Fruit fly (Drosophila melanogaster) Kc167 (cell line): Measurements from ENCODE around the gene CG7296.

Experiments
- Myc ChIP-seq: fragments of >200 bp; optimal IDR thresholded peaks from 2 replicates; lab custom pipeline; 2017; ENCODE audit warnings: missing external identifiers
- Sin3A ChIP-seq: fragments of >200 bp; optimal IDR thresholded peaks from 2 replicates; lab custom pipeline; 2018; ENCODE audit warnings: missing external identifiers
- h ChIP-seq: fragments of >200 bp; optimal IDR thresholded peaks from 3 replicates; lab custom pipeline; 2018; ENCODE audit warnings: missing external identifiers
- insv ChIP-seq: fragments of >200 bp; optimal IDR thresholded peaks from 3 replicates; lab custom pipeline; 2018; ENCODE audit warnings: missing external identifiers
- psq ChIP-seq: fragments of >200 bp; optimal IDR thresholded peaks from 2 replicates; lab custom pipeline; 2017; ENCODE audit warnings: missing external identifiers
- ttk ChIP-seq: sonication (Bioruptor generic); optimal IDR thresholded peaks from 2 replicates; lab custom pipeline; 2017; ENCODE audit warnings: missing external identifiers

Gene CG7296

dm6 chr2L:10704425-10704824 lies 17.6 kb upstream of the CG7296 start:
- TF ChIP-seq h (lab: Kevin White, UChicago) (no peak), ttk (lab: Kevin White, UChicago) (no peak), Sin3A (lab: Kevin White, UChicago) (no peak)

- TF ChIP-seq insv (lab: Kevin White, UChicago) (no peak), psq (no peak), Myc (lab: Kevin White, UChicago) (no peak), ttk (lab: Kevin White, UChicago) (no peak)
These were observed 16.4 kb upstream of the CG7296 start, which contains the start of gene CG6415 for dm6 chr2L:10703281-10703680. CG6415 (plus strand) TSS chr2L:10703621.

- TF ChIP-seq ttk (lab: Kevin White, UChicago): no peak
- no peak for TF ChIP-seq psq
- no peak for TF ChIP-seq Sin3A (lab: Kevin White, UChicago)
- TF ChIP-seq h (lab: Kevin White, UChicago): no peak
- TF ChIP-seq Myc (lab: Kevin White, UChicago): no peak
- no peak for TF ChIP-seq insv (lab: Kevin White, UChicago)
These were observed 14.7 kb upstream of the CG7296 start, which contains the start of gene Lip1 for dm6 chr2L:10701499-10702062. Lip1 (minus strand) TSS chr2L:10701544.

- no peak for TF ChIP-seq psq
- no peak for TF ChIP-seq Myc (lab: Kevin White, UChicago)
- TF ChIP-seq Sin3A (lab: Kevin White, UChicago): no peak
- no peak for TF ChIP-seq ttk (lab: Kevin White, UChicago)
- no peak for TF ChIP-seq h (lab: Kevin White, UChicago)
- no peak for TF ChIP-seq insv (lab: Kevin White, UChicago)
These were observed 11.1 kb upstream of the CG7296 start, which contains the start of gene CG7300 for dm6 chr2L:10697992-10698391. CG7300 (minus strand) TSS chr2L:10698043.

dm6 chr2L:10694053-10694618 lies 7.3 kb upstream of the CG7296 start, which contains the start of gene CG17108:
CG17108 (minus strand) TSS chr2L:10694103.
- no peak for TF ChIP-seq h (lab: Kevin White, UChicago)
- no peak for TF ChIP-seq Sin3A (lab: Kevin White, UChicago)
- TF ChIP-seq insv (lab: Kevin White, UChicago): no peak
- no peak for TF ChIP-seq ttk (lab: Kevin White, UChicago)
- TF ChIP-seq Myc (lab: Kevin White, UChicago): no peak
- TF ChIP-seq psq: no peak

- TF ChIP-seq Myc (lab: Kevin White, UChicago): no peak
- no peak for TF ChIP-seq h (lab: Kevin White, UChicago)
- no peak for TF ChIP-seq psq
- no peak for TF ChIP-seq ttk (lab: Kevin White, UChicago)
- no peak for TF ChIP-seq insv (lab: Kevin White, UChicago)
- no peak for TF ChIP-seq Sin3A (lab: Kevin White, UChicago)
These were observed 6.2 kb upstream of the CG7296 start for dm6 chr2L:10693018-10693417.

dm6 chr2L:10689221-10690034 lies 2.6 kb upstream of the CG7296 start, which contains the start of gene CG7294:
CG7294 (minus strand) TSS chr2L:10689271.
- no peak for TF ChIP-seq insv (lab: Kevin White, UChicago)
- no peak for TF ChIP-seq Myc (lab: Kevin White, UChicago)

dm6 chr2L:10688764-10689163 lies 1.9 kb upstream of the CG7296 start:
- TF ChIP-seq Myc (lab: Kevin White, UChicago) (no peak), insv (lab: Kevin White, UChicago) (no peak), h (lab: Kevin White, UChicago) (no peak), psq (no peak), ttk (lab: Kevin White, UChicago) (no peak), Sin3A (lab: Kevin White, UChicago) (no peak)

dm6 chr2L:10687794-10688185 lies 924 bp upstream of the CG7296 start:
- TF ChIP-seq Sin3A (lab: Kevin White, UChicago) (no peak), psq (no peak), Myc (lab: Kevin White, UChicago) (no peak), h (lab: Kevin White, UChicago) (no peak), ttk (lab: Kevin White, UChicago) (no peak), insv (lab: Kevin White, UChicago) (no peak)

dm6 chr2L:10685666-10686065 lies 1.2 kb downstream of the CG7296 start:
- TF ChIP-seq ttk (lab: Kevin White, UChicago) (no peak), h (lab: Kevin White, UChicago) (no peak), psq (no peak), Sin3A (lab: Kevin White, UChicago) (no peak), Myc (lab: Kevin White, UChicago) (no peak), insv (lab: Kevin White, UChicago) (no peak)

- no peak for TF ChIP-seq Myc (lab: Kevin White, UChicago)
- no peak for TF ChIP-seq insv (lab: Kevin White, UChicago)
- no peak for TF ChIP-seq Sin3A (lab: Kevin White, UChicago)
- no peak for TF ChIP-seq psq
- no peak for TF ChIP-seq h (lab: Kevin White, UChicago)
- no peak for TF ChIP-seq ttk (lab: Kevin White, UChicago)
These were observed 2.6 kb downstream of the CG7296 start, which contains the start of gene CG7299 for dm6 chr2L:10684309-10684708. CG7299 (minus strand) TSS chr2L:10684409.
